Fruit fly (Drosophila melanogaster): Measurements from ENCODE around the gene CG14451.
"Not testable (repeated sequence)": the region's sequence is repeated elsewhere in the genome, so short reads cannot be mapped to it uniquely, and the experiment has no call there.

- TF ChIP-seq Dll (optimal IDR thresholded peaks at IDR 0.05); pan (optimal IDR thresholded peaks at IDR 0.05); CG8478 (optimal IDR thresholded peaks at IDR 0.05); usp (GFP tag; optimal IDR thresholded peaks at IDR 0.05): not testable (repeated sequence)
Observed at dm6 chr3L:22692428-22692827, 29.5 kb downstream of the CG14451 start, which contains the start of gene CG14454.

Data from whole organism.